Worm (Caenorhabditis elegans) whole organism, L4/young adult: Measurements from ENCODE around the gene C56G3.2.

ENCODE experiments used
- W03F9.2 ChIP-seq: fragments of 150-350 bp; optimal IDR thresholded peaks from 2 replicates; lab custom pipeline; 2014; ENCODE audit warnings: missing biosample characterization, missing genetic modification characterization
- dao-5 ChIP-seq: sonication (generic microtip); optimal IDR thresholded peaks from 2 replicates; lab custom pipeline; 2016; ENCODE audit warnings: missing genotype, missing genetic modification characterization, moderate library complexity, missing compliant biosample characterization
- him-1 ChIP-seq: sonication (generic microtip); optimal IDR thresholded peaks from 2 replicates; lab custom pipeline; 2016; ENCODE audit warnings: missing genotype, missing genetic modification reagents, missing genetic modification characterization, missing compliant biosample characterization

- TF ChIP-seq him-1 (tag; lab: Kevin White, UChicago) (no peak), dao-5 (tag; lab: Kevin White, UChicago) (no peak), W03F9.2 (tag; lab: Kevin White, UChicago) (no peak)
These were observed 21.6 kb upstream of the C56G3.2 start, which contains the start of gene C07D8.5 for ce11 chrX:7343747-7344146.
